Worm (Caenorhabditis elegans) whole organism, L4/young adult: ENCODE data around the gene gly-4.

ENCODE experiments used
- W03F9.2 ChIP-seq: fragments of 150-350 bp; optimal IDR thresholded peaks from 2 replicates; lab custom pipeline; 2014; ENCODE audit warnings: missing biosample characterization, missing genetic modification characterization
- dao-5 ChIP-seq: sonication (generic microtip); optimal IDR thresholded peaks from 2 replicates; lab custom pipeline; 2016; ENCODE audit warnings: missing genotype, missing genetic modification characterization, moderate library complexity, missing compliant biosample characterization
- him-1 ChIP-seq: sonication (generic microtip); optimal IDR thresholded peaks from 2 replicates; lab custom pipeline; 2016; ENCODE audit warnings: missing genotype, missing genetic modification reagents, missing genetic modification characterization, missing compliant biosample characterization

DNA sequence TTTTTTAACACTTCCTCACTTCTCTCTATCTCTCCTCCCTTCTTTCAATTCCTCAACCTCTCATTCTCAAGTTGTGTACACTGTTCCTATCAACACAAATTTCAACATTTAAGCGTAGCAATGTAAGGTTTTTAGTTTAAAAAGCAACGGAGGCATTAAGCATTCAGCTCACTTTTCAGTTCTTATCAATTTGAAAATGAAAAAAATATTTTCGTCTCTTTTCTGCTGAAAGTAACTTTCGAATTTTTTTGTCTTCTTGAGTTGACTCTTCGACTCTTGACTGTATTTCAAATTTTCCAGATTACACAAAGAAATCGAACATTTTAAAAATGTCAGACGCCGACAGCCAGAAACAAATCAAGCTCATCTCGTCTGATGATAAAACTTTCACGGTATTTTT is 28.8 kb upstream of the gly-4 start, which contains the start of gene skr-4:
- TF ChIP-seq dao-5 (tag; lab: Kevin White, UChicago): no peak
- no peak for TF ChIP-seq him-1 (tag; lab: Kevin White, UChicago)
- TF ChIP-seq W03F9.2 (tag; lab: Kevin White, UChicago): no peak
